Fruit fly (Drosophila melanogaster) whole organism: ENCODE measurements around the gene Zmynd8.

ENCODE experiments used
- CG8478 ChIP-seq: fragments of >200 bp; optimal IDR thresholded peaks from 2 replicates; lab custom pipeline; 2018; ENCODE audit warnings: inconsistent platforms
- Dll ChIP-seq: fragments of >200 bp; optimal IDR thresholded peaks from 2 replicates; lab custom pipeline; 2017
- EcR ChIP-seq, 2 experiments: fragments of >200 bp; optimal IDR thresholded peaks; 2 replicates each; lab custom pipeline; 2017; ENCODE audit warnings: missing biosample characterization in 2 of 2, missing genetic modification characterization in 2 of 2, missing genetic modification reagents in 2 of 2
- pan ChIP-seq: fragments of >200 bp; optimal IDR thresholded peaks from 2 replicates; lab custom pipeline; 2017
- psq ChIP-seq: fragments of >200 bp; optimal IDR thresholded peaks from 2 replicates; lab custom pipeline; 2017
- usp ChIP-seq: fragments of >200 bp; optimal IDR thresholded peaks from 2 replicates; lab custom pipeline; 2017; ENCODE audit warnings: missing biosample characterization, missing genetic modification characterization, mixed read lengths

Zmynd8 gene

dm6 chr3R:31724136-31724535, 54.9 kb downstream of the Zmynd8 start:
- no peak for TF ChIP-seq usp (GFP tag; lab: Kevin White, UChicago)
- no peak for TF ChIP-seq CG8478
- no peak for TF ChIP-seq EcR (GFP tag; optimal IDR thresholded peaks at IDR 0.05; lab: Kevin White, UChicago)
- TF ChIP-seq Dll (lab: Kevin White, UChicago) = no peak
- no peak for TF ChIP-seq pan (lab: Kevin White, UChicago)
- TF ChIP-seq psq (lab: Kevin White, UChicago) = no peak

dm6 chr3R:31724580-31725320, 55.5 kb downstream of the Zmynd8 start:
- TF ChIP-seq Dll (lab: Kevin White, UChicago) (peak; percentile 91), EcR (GFP tag; optimal IDR thresholded peaks at IDR 0.05; lab: Kevin White, UChicago) (peak in 1 of 2 experiments; percentile 52), usp (GFP tag; lab: Kevin White, UChicago) (no peak), psq (lab: Kevin White, UChicago) (no peak)

dm6 chr3R:31725486-31726227, 56.4 kb downstream of the Zmynd8 start:
- TF ChIP-seq pan (lab: Kevin White, UChicago) (no peak), Dll (lab: Kevin White, UChicago) (peak; percentile 32)

- TF ChIP-seq usp (GFP tag; lab: Kevin White, UChicago) (no peak), CG8478 (no peak), Dll (lab: Kevin White, UChicago) (no peak), psq (lab: Kevin White, UChicago) (no peak), pan (lab: Kevin White, UChicago) (no peak), EcR (GFP tag; optimal IDR thresholded peaks at IDR 0.05; lab: Kevin White, UChicago) (no peak)
Observed at dm6 chr3R:31726286-31726685, 57.0 kb downstream of the Zmynd8 start.
